Fruit fly (Drosophila melanogaster): ENCODE measurements around the gene CG5096.

Gene CG5096

DNA sequence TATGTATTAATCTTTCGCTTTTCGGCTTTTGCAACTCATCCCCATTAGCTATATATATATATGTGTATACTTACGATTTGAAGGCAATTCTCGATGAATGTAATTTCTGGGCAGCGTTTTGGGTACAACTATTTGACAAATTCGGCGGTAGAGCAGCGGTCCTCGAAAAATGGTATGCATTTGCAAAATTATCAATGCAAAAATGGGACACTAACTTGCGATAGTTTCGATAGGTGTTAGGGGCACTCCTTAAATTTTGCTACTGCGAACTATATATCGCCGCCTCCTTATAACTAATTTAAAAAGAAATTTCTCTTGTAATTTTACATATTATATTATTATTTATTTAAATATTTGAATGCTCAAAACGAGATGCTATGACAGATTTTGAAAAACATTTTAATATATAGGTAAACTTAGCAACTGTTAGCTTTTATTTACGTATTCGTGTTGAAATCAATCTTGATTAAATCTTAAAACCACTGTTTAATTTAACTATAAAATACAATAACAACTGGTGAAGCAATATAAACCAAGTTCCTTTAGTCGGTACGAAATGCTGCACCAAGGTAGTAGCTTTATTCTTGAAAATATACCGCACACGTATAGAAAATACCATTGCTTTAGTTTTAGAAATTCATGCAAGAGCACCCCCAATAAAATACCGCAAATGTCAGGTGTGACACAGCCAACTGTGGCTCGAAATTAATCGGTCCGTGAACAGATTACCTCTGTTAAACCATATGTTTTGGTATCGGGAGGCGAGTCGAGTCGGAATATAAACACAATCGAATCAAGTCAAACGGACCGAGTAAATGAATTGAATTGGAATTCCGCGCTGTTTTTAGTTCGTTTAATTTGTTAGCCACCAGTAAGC, 31.4 kb downstream of the CG5096 start, which contains the start of the genes CG5355 and Klp31E:
CG5355 (minus strand) TSS at position 213 of the 877 bp plus-strand sequence.
Klp31E (plus strand) TSS at position 767 of the 877 bp plus-strand sequence.
- TF ChIP-seq HLH106 (tag; optimal IDR thresholded peaks at IDR 0.05) (peak; percentile 75), N (GFP tag; optimal IDR thresholded peaks at IDR 0.05) (no peak), psq (GFP tag; optimal IDR thresholded peaks at IDR 0.05) (peak; percentile 63), ey (GFP tag; optimal IDR thresholded peaks at IDR 0.05) (peak; percentile 41), Dif (GFP tag; optimal IDR thresholded peaks at IDR 0.05; ENCODE audit: partially characterized antibody) (no peak), CG32264 (GFP tag; optimal IDR thresholded peaks at IDR 0.05) (peak; percentile 28), CG9705 (GFP tag; optimal IDR thresholded peaks at IDR 0.05) (peak; percentile 44), usp (GFP tag; optimal IDR thresholded peaks at IDR 0.05) (no peak), tai (GFP tag; optimal IDR thresholded peaks at IDR 0.05) (peak; percentile 5), dmrt93B (GFP tag; optimal IDR thresholded peaks at IDR 0.05) (no peak), Dfd (GFP tag; optimal IDR thresholded peaks at IDR 0.05) (no peak), Hr83 (GFP tag; optimal IDR thresholded peaks at IDR 0.05; ENCODE audit: poor library complexity, severe bottlenecking) (peak; percentile 49), woc (GFP tag; optimal IDR thresholded peaks at IDR 0.05) (peak; percentile 53), dsf (GFP tag; optimal IDR thresholded peaks at IDR 0.05; ENCODE audit: borderline replicate concordance) (no peak), foxo (GFP tag; optimal IDR thresholded peaks at IDR 0.05) (no peak), jim (GFP tag; optimal IDR thresholded peaks at IDR 0.05) (no peak), Sp1 (GFP tag; optimal IDR thresholded peaks at IDR 0.05) (peak; percentile 61), Hnf4 (GFP tag; optimal IDR thresholded peaks at IDR 0.05) (peak; percentile 21), Mio (GFP tag; optimal IDR thresholded peaks at IDR 0.05) (no peak), br (GFP tag; optimal IDR thresholded peaks at IDR 0.05) (no peak), OdsH (GFP tag; optimal IDR thresholded peaks at IDR 0.05) (peak; percentile 5)

DNA sequence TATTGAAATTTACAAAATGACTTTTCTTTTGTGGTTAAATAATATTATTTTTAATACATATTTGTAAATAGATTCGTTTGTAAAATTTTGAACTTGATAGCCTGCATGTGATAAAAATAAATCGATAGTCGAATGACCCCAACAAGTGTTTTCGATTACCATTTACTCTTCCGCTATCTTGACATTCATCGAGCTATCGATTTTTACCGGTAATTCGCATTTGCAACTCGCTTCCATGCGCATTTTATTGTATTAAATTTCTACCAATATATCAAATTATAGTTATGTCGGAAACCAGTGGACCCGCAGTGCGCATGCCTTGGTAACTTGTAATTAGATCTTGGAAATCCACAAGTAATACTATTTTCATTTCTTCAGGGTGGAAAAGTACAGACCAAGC, 36.9 kb downstream of the CG5096 start, which contains the start of gene RfC3:
RfC3 (plus strand) TSS at position 210 of the 400 bp plus-strand sequence.
- TF ChIP-seq HLH106 (tag; optimal IDR thresholded peaks at IDR 0.05), result no peak
- TF ChIP-seq brk (GFP tag; optimal IDR thresholded peaks at IDR 0.05), result no peak
- TF ChIP-seq Hnf4 (GFP tag; optimal IDR thresholded peaks at IDR 0.05), result no peak
- TF ChIP-seq Mio (GFP tag; optimal IDR thresholded peaks at IDR 0.05), result no peak
- no peak for TF ChIP-seq Myc (optimal IDR thresholded peaks at IDR 0.05)
- TF ChIP-seq Vsx2 (GFP tag; optimal IDR thresholded peaks at IDR 0.05; ENCODE audit: partially characterized antibody), result no peak
- TF ChIP-seq Sp1 (GFP tag; optimal IDR thresholded peaks at IDR 0.05), result no peak
- TF ChIP-seq jim (GFP tag; optimal IDR thresholded peaks at IDR 0.05), result no peak
- no peak for TF ChIP-seq pan (optimal IDR thresholded peaks at IDR 0.05)
- no peak for TF ChIP-seq Jra (GFP tag; optimal IDR thresholded peaks at IDR 0.05)

DNA sequence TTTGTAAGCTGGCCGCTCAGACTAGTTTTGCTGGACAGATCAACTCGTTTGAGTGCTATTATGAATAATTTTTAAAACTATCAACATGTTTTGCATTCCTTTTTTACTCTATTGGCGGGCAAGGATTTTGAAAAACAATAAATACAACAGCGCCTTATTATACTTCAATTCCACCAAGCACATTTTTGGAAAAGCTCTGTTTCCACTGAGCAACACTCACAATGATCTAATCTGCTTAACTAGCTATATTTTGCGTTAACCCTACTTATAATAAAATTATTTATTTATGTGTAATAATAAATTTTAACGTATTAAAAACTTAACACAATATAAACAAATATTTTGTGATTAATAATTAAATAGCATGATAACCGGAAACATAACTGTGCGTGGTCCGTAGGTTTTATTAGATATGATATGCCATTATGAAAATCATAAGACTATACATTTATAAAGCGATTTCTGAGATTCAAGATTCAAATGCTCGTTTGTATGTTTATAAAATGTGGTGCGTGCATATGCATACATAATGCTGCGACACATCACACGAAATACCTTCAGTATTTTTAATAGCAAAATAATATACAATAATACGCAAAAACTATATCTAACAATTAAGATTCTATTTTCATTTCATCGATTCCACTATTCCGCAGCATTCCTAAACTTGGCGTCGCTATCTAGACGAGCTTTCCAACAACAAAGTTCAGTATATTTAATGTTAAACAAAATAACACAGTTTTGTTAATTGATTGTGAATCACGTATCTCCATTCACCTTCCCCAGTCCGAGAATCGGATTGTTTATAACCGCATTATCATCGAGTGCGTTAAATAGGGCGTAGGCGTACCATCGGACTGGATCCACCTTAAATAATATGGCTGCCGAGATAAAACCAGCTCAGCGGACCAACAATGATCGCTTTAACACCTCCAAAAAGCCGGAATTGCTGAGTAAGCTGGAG, 40.9 kb downstream of the CG5096 start, which contains the start of the genes pie and Wdfy2:
pie (minus strand) TSS at position 138 of the 964 bp plus-strand sequence.
Wdfy2 (plus strand) TSS at position 649 of the 964 bp plus-strand sequence.
- TF ChIP-seq GATAd (GFP tag; optimal IDR thresholded peaks at IDR 0.05), result no peak
- no peak for TF ChIP-seq Dfd (GFP tag; optimal IDR thresholded peaks at IDR 0.05)
- no peak for TF ChIP-seq Dif (GFP tag; optimal IDR thresholded peaks at IDR 0.05; ENCODE audit: partially characterized antibody)
- TF ChIP-seq CrebA (GFP tag; optimal IDR thresholded peaks at IDR 0.05; ENCODE audit: borderline replicate concordance), result no peak
- no peak for TF ChIP-seq dsf (GFP tag; optimal IDR thresholded peaks at IDR 0.05; ENCODE audit: borderline replicate concordance)
- no peak for TF ChIP-seq rgr (GFP tag; optimal IDR thresholded peaks at IDR 0.05)
- no peak for TF ChIP-seq Mio (GFP tag; optimal IDR thresholded peaks at IDR 0.05)
- no peak for TF ChIP-seq dmrt93B (GFP tag; optimal IDR thresholded peaks at IDR 0.05)
- no peak for TF ChIP-seq Myc (optimal IDR thresholded peaks at IDR 0.05)
- no peak for TF ChIP-seq Hr83 (GFP tag; optimal IDR thresholded peaks at IDR 0.05; ENCODE audit: poor library complexity, severe bottlenecking)
- peak; percentile 99 for TF ChIP-seq N (GFP tag; optimal IDR thresholded peaks at IDR 0.05)
- TF ChIP-seq Abd-B (GFP tag; optimal IDR thresholded peaks at IDR 0.05), result no peak
- TF ChIP-seq sage (GFP tag; optimal IDR thresholded peaks at IDR 0.05), result no peak
- TF ChIP-seq Hnf4 (GFP tag; optimal IDR thresholded peaks at IDR 0.05), result no peak
- no peak for TF ChIP-seq Sp1 (GFP tag; optimal IDR thresholded peaks at IDR 0.05)
- no peak for TF ChIP-seq Jra (GFP tag; optimal IDR thresholded peaks at IDR 0.05)
- TF ChIP-seq Vsx2 (GFP tag; optimal IDR thresholded peaks at IDR 0.05; ENCODE audit: partially characterized antibody), result no peak
- TF ChIP-seq usp (GFP tag; optimal IDR thresholded peaks at IDR 0.05), result no peak
- no peak for TF ChIP-seq OdsH (GFP tag; optimal IDR thresholded peaks at IDR 0.05)
- TF ChIP-seq psq (GFP tag; optimal IDR thresholded peaks at IDR 0.05), result no peak
- no peak for TF ChIP-seq dl (GFP tag; optimal IDR thresholded peaks at IDR 0.05; ENCODE audit: insufficient read depth in 1 of 2, partially characterized antibody in 2 of 2)
- no peak for TF ChIP-seq brk (GFP tag; optimal IDR thresholded peaks at IDR 0.05)
- TF ChIP-seq br (GFP tag; optimal IDR thresholded peaks at IDR 0.05), result no peak
- TF ChIP-seq sv (GFP tag; optimal IDR thresholded peaks at IDR 0.05), result no peak
- no peak for TF ChIP-seq ey (GFP tag; optimal IDR thresholded peaks at IDR 0.05)
- TF ChIP-seq CG32264 (GFP tag; optimal IDR thresholded peaks at IDR 0.05), result no peak
- TF ChIP-seq CG9705 (GFP tag; optimal IDR thresholded peaks at IDR 0.05), result no peak
- TF ChIP-seq fru (GFP tag; optimal IDR thresholded peaks at IDR 0.05), result no peak
- peak; percentile 83 for TF ChIP-seq Hr78 (GFP tag; optimal IDR thresholded peaks at IDR 0.05)
- TF ChIP-seq Rel (GFP tag; optimal IDR thresholded peaks at IDR 0.05), result no peak
- TF ChIP-seq Rel (tag; optimal IDR thresholded peaks at IDR 0.05), result peak; percentile 95
- TF ChIP-seq woc (GFP tag; optimal IDR thresholded peaks at IDR 0.05), result peak; percentile 41
- no peak for TF ChIP-seq h (GFP tag; optimal IDR thresholded peaks at IDR 0.05)
- no peak for TF ChIP-seq tai (GFP tag; optimal IDR thresholded peaks at IDR 0.05)
- no peak for TF ChIP-seq HLH106 (tag; optimal IDR thresholded peaks at IDR 0.05)
